Fruit fly (Drosophila melanogaster): ENCODE data around the gene vri.
A peak's percentile ranks its signal among the peaks of the same experiment; 100 is the strongest.

Gene vri

DNA sequence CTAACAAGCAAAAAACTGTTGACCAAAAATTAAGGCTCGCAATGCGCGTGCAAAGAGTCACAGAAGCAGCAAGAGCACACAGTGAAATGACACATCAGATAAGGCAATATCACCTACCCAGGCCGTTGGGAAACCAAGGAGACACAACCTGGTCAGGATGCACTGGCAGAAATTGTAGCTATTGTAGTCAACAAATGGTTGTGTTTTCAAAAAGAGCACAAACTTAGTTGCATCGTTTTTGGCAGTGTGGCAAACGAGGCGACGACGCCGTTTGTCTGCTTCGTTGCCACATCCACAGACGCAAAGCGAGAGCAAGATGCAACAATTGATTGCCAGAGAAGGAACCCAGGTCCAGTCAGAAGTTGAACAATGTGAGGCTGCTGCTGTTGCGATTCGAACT lies 39.0 kb upstream of the vri start (continued):
- TF ChIP-seq Eip93F (GFP tag; optimal IDR thresholded peaks at IDR 0.05) (no peak), fd85E (GFP tag; optimal IDR thresholded peaks at IDR 0.05) (no peak), spab (GFP tag; optimal IDR thresholded peaks at IDR 0.05) (peak; percentile 22), CG15336 (GFP tag; IDR thresholded peaks at IDR 0.05) (no peak), fd59A (GFP tag; optimal IDR thresholded peaks at IDR 0.05) (peak; percentile 33), CG31627 (GFP tag; optimal IDR thresholded peaks at IDR 0.05) (peak; percentile 67), Ets21C (GFP tag; optimal IDR thresholded peaks at IDR 0.05) (peak; percentile 10), CG10631 (GFP tag; optimal IDR thresholded peaks at IDR 0.05) (peak; percentile 58), pdm3 (GFP tag; optimal IDR thresholded peaks at IDR 0.05) (peak; percentile 56), Eip75B (GFP tag; optimal IDR thresholded peaks at IDR 0.05) (peak; percentile 61), fkh (GFP tag; optimal IDR thresholded peaks at IDR 0.05) (no peak), CG8119 (GFP tag; IDR thresholded peaks at IDR 0.05) (peak; percentile 38; the same call in 1 of the 3 replicates), dsx (GFP tag; optimal IDR thresholded peaks at IDR 0.05; ENCODE audit: poor library complexity, severe bottlenecking) (peak; percentile 61)

dm6 chr2L:5251150-5251549 lies 37.6 kb upstream of the vri start:
- peak; percentile 12 for TF ChIP-seq Met (GFP tag; optimal IDR thresholded peaks at IDR 0.05)
- TF ChIP-seq OdsH (GFP tag; optimal IDR thresholded peaks at IDR 0.05): peak; percentile 2
- TF ChIP-seq Hr39 (GFP tag; optimal IDR thresholded peaks at IDR 0.05): peak; percentile 39
- peak; percentile 63 for TF ChIP-seq Eip78C (GFP tag)
- peak; percentile 28 for TF ChIP-seq esn (GFP tag; optimal IDR thresholded peaks at IDR 0.05)
- TF ChIP-seq CG8119 (GFP tag; IDR thresholded peaks at IDR 0.05): no peak
- peak; percentile 49 for TF ChIP-seq vri (GFP tag; optimal IDR thresholded peaks at IDR 0.05)
- peak; percentile 54 for TF ChIP-seq Sox102F (GFP tag; optimal IDR thresholded peaks at IDR 0.05)
- no peak for TF ChIP-seq ss (GFP tag; optimal IDR thresholded peaks at IDR 0.05)
- no peak for TF ChIP-seq Gug (GFP tag; IDR thresholded peaks at IDR 0.05)
- peak; percentile 8 for TF ChIP-seq Sox14 (GFP tag; optimal IDR thresholded peaks at IDR 0.05)
- peak; percentile 10 for TF ChIP-seq CG31627 (GFP tag; optimal IDR thresholded peaks at IDR 0.05)
- peak; percentile 67 for TF ChIP-seq svp (GFP tag)
- TF ChIP-seq Smox (GFP tag; optimal IDR thresholded peaks at IDR 0.05): peak; percentile 9
- TF ChIP-seq CG7368 (GFP tag; optimal IDR thresholded peaks at IDR 0.05): peak; percentile 15

- TF ChIP-seq Ets96B (tag; optimal IDR thresholded peaks at IDR 0.05): peak; percentile 29
- peak; percentile 5 for TF ChIP-seq pdm3 (GFP tag; optimal IDR thresholded peaks at IDR 0.05)
- TF ChIP-seq Eip75B (GFP tag; optimal IDR thresholded peaks at IDR 0.05): no peak
- peak; percentile 53 for TF ChIP-seq Eip78C (GFP tag)
- peak; percentile 64 for TF ChIP-seq svp (GFP tag)
- TF ChIP-seq Lpt (GFP tag; optimal IDR thresholded peaks at IDR 0.05): no peak
Measured at dm6 chr2L:5251725-5252124, 37.0 kb upstream of the vri start.

DNA sequence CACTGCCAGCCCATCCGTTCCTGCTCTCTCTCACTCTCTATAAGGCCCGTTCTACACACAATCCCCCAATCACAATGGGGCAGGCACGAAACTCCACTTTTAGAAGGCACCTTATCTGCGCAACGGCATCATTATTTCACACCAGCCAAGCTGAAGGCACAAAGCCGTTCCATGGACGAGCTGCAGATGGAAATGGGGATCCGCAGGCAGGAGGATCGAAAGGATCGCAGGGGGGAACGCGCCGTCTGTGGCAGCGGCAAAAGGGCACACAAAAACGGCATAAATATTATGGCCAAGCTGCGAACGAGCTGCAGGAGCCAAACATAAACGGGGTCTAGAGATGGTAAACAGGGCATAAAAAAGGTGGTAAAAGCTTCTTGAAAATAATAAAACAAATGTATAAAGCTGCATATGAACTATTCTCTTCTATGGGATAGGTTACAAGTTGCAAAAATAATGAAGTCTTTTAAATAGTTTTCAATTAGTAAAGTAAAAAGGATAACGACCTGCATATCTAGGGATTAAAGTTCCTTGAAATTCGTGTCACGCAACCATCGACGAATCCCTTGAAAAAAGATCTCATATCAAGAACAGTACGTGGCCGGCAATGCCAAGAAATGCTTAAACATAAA lies 36.2 kb upstream of the vri start:
- TF ChIP-seq OdsH (GFP tag; optimal IDR thresholded peaks at IDR 0.05) (peak; percentile 37), Sox102F (GFP tag; optimal IDR thresholded peaks at IDR 0.05) (peak; percentile 76), CG16779 (tag; optimal IDR thresholded peaks at IDR 0.05) (peak; percentile 0), achi (GFP tag; optimal IDR thresholded peaks at IDR 0.05) (peak; percentile 56), lz (GFP tag; optimal IDR thresholded peaks at IDR 0.05) (peak; percentile 71), vri (GFP tag; optimal IDR thresholded peaks at IDR 0.05) (peak; percentile 81), Eip93F (GFP tag; optimal IDR thresholded peaks at IDR 0.05) (peak; percentile 43), Eip75B (GFP tag; optimal IDR thresholded peaks at IDR 0.05) (peak; percentile 65), CG10631 (GFP tag; optimal IDR thresholded peaks at IDR 0.05) (peak; percentile 73), Sox14 (GFP tag; optimal IDR thresholded peaks at IDR 0.05) (peak; percentile 63), net (GFP tag; optimal IDR thresholded peaks at IDR 0.05) (peak; percentile 17), CG6808 (GFP tag; optimal IDR thresholded peaks at IDR 0.05) (peak; percentile 67), CG8119 (GFP tag; IDR thresholded peaks at IDR 0.05) (0 out of 3 replicates have a peak, but pooled peaks have one; percentile 15), fkh (GFP tag; optimal IDR thresholded peaks at IDR 0.05) (no peak), spab (GFP tag; optimal IDR thresholded peaks at IDR 0.05) (peak; percentile 52), svp (GFP tag) (peak; percentile 91), CG3919 (GFP tag; optimal IDR thresholded peaks at IDR 0.05) (peak; percentile 33), pdm3 (GFP tag; optimal IDR thresholded peaks at IDR 0.05) (peak; percentile 60), fd59A (GFP tag; optimal IDR thresholded peaks at IDR 0.05) (peak; percentile 70), Lpt (GFP tag; optimal IDR thresholded peaks at IDR 0.05) (no peak), CG6854 (GFP tag; optimal IDR thresholded peaks at IDR 0.05) (no peak), Hr38 (GFP tag; optimal IDR thresholded peaks at IDR 0.05) (no peak), Hr39 (GFP tag; optimal IDR thresholded peaks at IDR 0.05) (peak; percentile 60), Met (GFP tag; optimal IDR thresholded peaks at IDR 0.05) (peak; percentile 82), salr (GFP tag; optimal IDR thresholded peaks at IDR 0.05) (peak in 1 of 2 experiments; percentile 48), Hr4 (GFP tag; optimal IDR thresholded peaks at IDR 0.05) (no peak), Gug (GFP tag; IDR thresholded peaks at IDR 0.05) (no peak), esn (GFP tag; optimal IDR thresholded peaks at IDR 0.05) (peak; percentile 85), CG10669 (GFP tag; optimal IDR thresholded peaks at IDR 0.05) (peak; percentile 61), Sox15 (GFP tag; optimal IDR thresholded peaks at IDR 0.05) (no peak), CG6792 (GFP tag; optimal IDR thresholded peaks at IDR 0.05) (peak; percentile 62), CG8632 (GFP tag; optimal IDR thresholded peaks at IDR 0.05) (peak; percentile 52)
